Fruit fly (Drosophila melanogaster) whole organism, embryonic: ENCODE data around the gene Ythdc1.

Experiments
- Abd-B ChIP-seq: fragments of 200-800 bp; sonication (Bioruptor generic); optimal IDR thresholded peaks from 2 replicates; lab custom pipeline; 2018; ENCODE audit warnings: missing biosample characterization, mild to moderate bottlenecking, missing genetic modification characterization, moderate library complexity
- Atf3 ChIP-seq: fragments of 200-800 bp; sonication (Bioruptor generic); optimal IDR thresholded peaks from 3 replicates; lab custom pipeline; 2016; ENCODE audit warnings: missing biosample characterization, missing genetic modification characterization
- Bgb ChIP-seq: fragments of 200-800 bp; sonication (Bioruptor generic); IDR thresholded peaks from 2 replicates; pipeline ENCODE4 v1.3.6; 2022; ENCODE audit warnings: missing biosample characterization, missing genetic modification characterization; ENCODE audit not compliant: partially characterized antibody
- CG10147 ChIP-seq: fragments of 200-800 bp; sonication (Bioruptor generic); optimal IDR thresholded peaks from 2 replicates; lab custom pipeline; 2019; ENCODE audit warnings: missing biosample characterization, mild to moderate bottlenecking, missing genetic modification characterization, moderate library complexity
- CG10321 ChIP-seq: fragments of 200-800 bp; sonication (Bioruptor generic); IDR thresholded peaks from 2 replicates; pipeline ENCODE4 v1.3.6; 2022; ENCODE audit warnings: missing biosample characterization, missing genetic modification characterization
- CG13296 ChIP-seq: fragments of 200-800 bp; sonication (Bioruptor generic); optimal IDR thresholded peaks from 3 replicates; lab custom pipeline; 2018; ENCODE audit warnings: missing biosample characterization, mild to moderate bottlenecking, missing genetic modification characterization
- CG14860 ChIP-seq: fragments of 200-800 bp; sonication (Bioruptor generic); IDR thresholded peaks from 3 replicates; pipeline ENCODE4 v1.3.6; 2022; ENCODE audit warnings: missing biosample characterization, missing genetic modification characterization; ENCODE audit not compliant: partially characterized antibody
- CG1529 ChIP-seq: fragments of 200-800 bp; sonication (Bioruptor generic); optimal IDR thresholded peaks from 3 replicates; lab custom pipeline; 2018; ENCODE audit warnings: missing biosample characterization, missing genetic modification characterization
- CG15696 ChIP-seq: fragments of 200-800 bp; sonication (Bioruptor generic); optimal IDR thresholded peaks from 2 replicates; lab custom pipeline; 2019; ENCODE audit warnings: missing biosample characterization, mild to moderate bottlenecking, missing genetic modification characterization, moderate library complexity
- CG18262 ChIP-seq: fragments of 200-800 bp; optimal IDR thresholded peaks from 3 replicates; lab custom pipeline; 2019; ENCODE audit warnings: missing biosample characterization, mild to moderate bottlenecking, missing genetic modification characterization, moderate library complexity
- CG18764 ChIP-seq: fragments of 200-800 bp; sonication (Bioruptor generic); optimal IDR thresholded peaks from 3 replicates; lab custom pipeline; 2016; ENCODE audit warnings: missing biosample characterization, missing genetic modification characterization
- CG2116 ChIP-seq: fragments of 200-800 bp; sonication (Bioruptor generic); optimal IDR thresholded peaks from 3 replicates; lab custom pipeline; 2018; ENCODE audit warnings: missing biosample characterization, mild to moderate bottlenecking, missing genetic modification characterization
- CG2875 ChIP-seq: fragments of 200-800 bp; sonication (Bioruptor generic); optimal IDR thresholded peaks from 2 replicates; lab custom pipeline; 2017; ENCODE audit warnings: missing biosample characterization, mild to moderate bottlenecking, missing genetic modification characterization, missing genetic modification reagents
- CG31365 ChIP-seq: fragments of 200-800 bp; sonication (Bioruptor generic); optimal IDR thresholded peaks from 2 replicates; lab custom pipeline; 2018; ENCODE audit warnings: missing biosample characterization, mild to moderate bottlenecking, missing genetic modification characterization
- CG31388 ChIP-seq: fragments of 200-800 bp; sonication (Bioruptor generic); optimal IDR thresholded peaks from 2 replicates; lab custom pipeline; 2016; ENCODE audit warnings: missing biosample characterization, missing genetic modification characterization
- CG4707 ChIP-seq: fragments of 200-800 bp; sonication (Bioruptor generic); optimal IDR thresholded peaks from 2 replicates; lab custom pipeline; 2018; ENCODE audit warnings: missing biosample characterization, mild to moderate bottlenecking, missing genetic modification characterization, moderate library complexity
- CG4730 ChIP-seq: fragments of 200-800 bp; sonication (Bioruptor generic); IDR thresholded peaks from 2 replicates; pipeline ENCODE4 v1.3.6; 2022; ENCODE audit warnings: missing biosample characterization, missing genetic modification characterization
- CG7271 ChIP-seq: fragments of 200-800 bp; sonication (Bioruptor generic); optimal IDR thresholded peaks from 2 replicates; lab custom pipeline; 2018; ENCODE audit warnings: missing biosample characterization, mild to moderate bottlenecking, missing genetic modification characterization, moderate library complexity
- CG8478 ChIP-seq: fragments of >200 bp; optimal IDR thresholded peaks from 2 replicates; lab custom pipeline; 2018
- CG8765 ChIP-seq: fragments of 200-800 bp; sonication (Bioruptor generic); IDR thresholded peaks from 2 replicates; pipeline ENCODE4 v1.3.6; 2022; ENCODE audit warnings: missing biosample characterization, missing genetic modification characterization
- CG8924 ChIP-seq: fragments of 200-800 bp; optimal IDR thresholded peaks from 3 replicates; lab custom pipeline; 2019; ENCODE audit warnings: missing biosample characterization, mild to moderate bottlenecking, missing genetic modification characterization, moderate library complexity
- Elba2 ChIP-seq: fragments of 200-800 bp; sonication (Bioruptor generic); optimal IDR thresholded peaks from 3 replicates; lab custom pipeline; 2016; ENCODE audit warnings: missing biosample characterization, missing genetic modification characterization
- Ets97D ChIP-seq: fragments of 200-800 bp; sonication (Bioruptor generic); optimal IDR thresholded peaks from 3 replicates; lab custom pipeline; 2016; ENCODE audit warnings: missing biosample characterization, missing genetic modification characterization
- Hand ChIP-seq: fragments of 200-800 bp; sonication (Bioruptor generic); optimal IDR thresholded peaks from 2 replicates; lab custom pipeline; 2017; ENCODE audit warnings: mild to moderate bottlenecking, missing biosample characterization, missing genetic modification reagents, missing genetic modification characterization
- Hr39 ChIP-seq: fragments of >200 bp; optimal IDR thresholded peaks from 2 replicates; lab custom pipeline; 2017
- Lim3 ChIP-seq: fragments of 200-800 bp; sonication (Bioruptor generic); IDR thresholded peaks from 2 replicates; pipeline ENCODE4 v1.3.6; 2022; ENCODE audit warnings: missing biosample characterization, missing genetic modification characterization
- Meics ChIP-seq: fragments of 200-800 bp; sonication (Bioruptor generic); optimal IDR thresholded peaks from 2 replicates; lab custom pipeline; 2017; ENCODE audit warnings: missing biosample characterization, mild to moderate bottlenecking, missing genetic modification characterization
- PHDP ChIP-seq: fragments of 200-800 bp; sonication (Bioruptor generic); optimal IDR thresholded peaks from 3 replicates; lab custom pipeline; 2018; ENCODE audit warnings: missing biosample characterization, mild to moderate bottlenecking, missing genetic modification characterization, moderate library complexity
- Pdp1 ChIP-seq, 2 experiments: fragments of 200-800 bp; sonication (Bioruptor generic); optimal IDR thresholded peaks; 3 replicates each; lab custom pipeline; 2016; ENCODE audit warnings: missing biosample characterization in 2 of 2, missing genetic modification characterization in 2 of 2, mild to moderate bottlenecking in 1 of 2, moderate library complexity in 1 of 2
- Rfx ChIP-seq: fragments of 200-800 bp; sonication (Bioruptor generic); IDR thresholded peaks from 2 replicates; pipeline ENCODE4 v1.3.6; 2022; ENCODE audit warnings: missing biosample characterization, missing genetic modification characterization
- Sox100B ChIP-seq: fragments of 200-800 bp; sonication (Bioruptor generic); optimal IDR thresholded peaks from 3 replicates; lab custom pipeline; 2018; ENCODE audit warnings: missing biosample characterization, mild to moderate bottlenecking, missing genetic modification characterization
- Stat92E ChIP-seq, 3 experiments: fragments of >200 bp in 2 of 3; fragments of 200-800 bp in 1 of 3; sonication (Bioruptor generic) in 1 of 3; optimal IDR thresholded peaks; 2 replicates each; lab custom pipeline; 2017 to 2019; ENCODE audit warnings: missing biosample characterization in 3 of 3, missing genetic modification characterization in 3 of 3, mild to moderate bottlenecking in 1 of 3, moderate library complexity in 1 of 3
- Usf ChIP-seq: fragments of 200-800 bp; sonication (Bioruptor generic); optimal IDR thresholded peaks from 2 replicates; lab custom pipeline; 2017; ENCODE audit warnings: missing genotype, missing biosample characterization, missing genetic modification characterization
- YL-1 ChIP-seq: fragments of 200-800 bp; sonication (Bioruptor generic); optimal IDR thresholded peaks from 3 replicates; lab custom pipeline; 2017; ENCODE audit warnings: missing biosample characterization, mild to moderate bottlenecking, missing genetic modification characterization
- bbx ChIP-seq: fragments of 200-800 bp; sonication (Bioruptor generic); IDR thresholded peaks from 2 replicates; pipeline ENCODE4 v1.3.6; 2022; ENCODE audit warnings: missing biosample characterization, missing genetic modification characterization; ENCODE audit not compliant: partially characterized antibody
- br ChIP-seq: fragments of >200 bp; optimal IDR thresholded peaks from 2 replicates; lab custom pipeline; 2017
- cad ChIP-seq: fragments of >200 bp; optimal IDR thresholded peaks from 2 replicates; lab custom pipeline; 2017; ENCODE audit warnings: missing biosample characterization, missing genetic modification characterization
- cg ChIP-seq: fragments of 200-800 bp; sonication (Bioruptor generic); optimal IDR thresholded peaks from 3 replicates; lab custom pipeline; 2019; ENCODE audit warnings: missing biosample characterization, mild to moderate bottlenecking, missing genetic modification characterization, moderate library complexity
- crp ChIP-seq, 2 experiments: fragments of 200-800 bp; sonication (Bioruptor generic); optimal IDR thresholded peaks; 2 replicates in 1 of 2; 3 replicates in 1 of 2; lab custom pipeline; 2017; ENCODE audit warnings: missing biosample characterization in 2 of 2, missing genetic modification characterization in 2 of 2, mild to moderate bottlenecking in 1 of 2, moderate library complexity in 1 of 2
- dm ChIP-seq: fragments of 200-800 bp; sonication (Bioruptor generic); optimal IDR thresholded peaks from 3 replicates; lab custom pipeline; 2016; ENCODE audit warnings: missing biosample characterization, missing genetic modification characterization
- ems ChIP-seq: fragments of 200-800 bp; sonication (Bioruptor generic); optimal IDR thresholded peaks from 3 replicates; lab custom pipeline; 2016; ENCODE audit warnings: missing biosample characterization, missing genetic modification characterization
- fd96Cb ChIP-seq: fragments of 200-800 bp; sonication (Bioruptor generic); optimal IDR thresholded peaks from 2 replicates; lab custom pipeline; 2018; ENCODE audit warnings: missing biosample characterization, mild to moderate bottlenecking, missing genetic modification characterization, moderate library complexity
- gem ChIP-seq: fragments of 200-800 bp; sonication (Bioruptor generic); optimal IDR thresholded peaks from 2 replicates; lab custom pipeline; 2019; ENCODE audit warnings: missing biosample characterization, mild to moderate bottlenecking, missing genetic modification characterization, moderate library complexity
- gfzf ChIP-seq: fragments of 200-800 bp; sonication (Bioruptor generic); optimal IDR thresholded peaks from 2 replicates; lab custom pipeline; 2016; ENCODE audit warnings: missing biosample characterization, mild to moderate bottlenecking, missing genetic modification characterization, moderate library complexity
- grau ChIP-seq: fragments of 200-800 bp; optimal IDR thresholded peaks from 3 replicates; lab custom pipeline; 2019; ENCODE audit warnings: missing biosample characterization, mild to moderate bottlenecking, missing genetic modification characterization, moderate library complexity
- lola ChIP-seq, 3 experiments: fragments of >200 bp in 2 of 3; fragments of 200-800 bp in 1 of 3; sonication (Bioruptor generic) in 1 of 3; optimal IDR thresholded peaks; 2 replicates each; lab custom pipeline; 2017 to 2019; ENCODE audit warnings: missing biosample characterization in 3 of 3, missing genetic modification characterization in 3 of 3, mild to moderate bottlenecking in 1 of 3, moderate library complexity in 1 of 3
- onecut ChIP-seq: fragments of 200-800 bp; sonication (Bioruptor generic); IDR thresholded peaks from 2 replicates; pipeline ENCODE4 v1.3.6; 2022; ENCODE audit warnings: missing biosample characterization, missing genetic modification characterization
- otp ChIP-seq: fragments of 200-800 bp; sonication (Bioruptor generic); IDR thresholded peaks from 3 replicates; pipeline ENCODE4, ENCODE4 v1.3.6; 2022; ENCODE audit warnings: missing biosample characterization, missing genetic modification characterization

Gene Ythdc1

DNA sequence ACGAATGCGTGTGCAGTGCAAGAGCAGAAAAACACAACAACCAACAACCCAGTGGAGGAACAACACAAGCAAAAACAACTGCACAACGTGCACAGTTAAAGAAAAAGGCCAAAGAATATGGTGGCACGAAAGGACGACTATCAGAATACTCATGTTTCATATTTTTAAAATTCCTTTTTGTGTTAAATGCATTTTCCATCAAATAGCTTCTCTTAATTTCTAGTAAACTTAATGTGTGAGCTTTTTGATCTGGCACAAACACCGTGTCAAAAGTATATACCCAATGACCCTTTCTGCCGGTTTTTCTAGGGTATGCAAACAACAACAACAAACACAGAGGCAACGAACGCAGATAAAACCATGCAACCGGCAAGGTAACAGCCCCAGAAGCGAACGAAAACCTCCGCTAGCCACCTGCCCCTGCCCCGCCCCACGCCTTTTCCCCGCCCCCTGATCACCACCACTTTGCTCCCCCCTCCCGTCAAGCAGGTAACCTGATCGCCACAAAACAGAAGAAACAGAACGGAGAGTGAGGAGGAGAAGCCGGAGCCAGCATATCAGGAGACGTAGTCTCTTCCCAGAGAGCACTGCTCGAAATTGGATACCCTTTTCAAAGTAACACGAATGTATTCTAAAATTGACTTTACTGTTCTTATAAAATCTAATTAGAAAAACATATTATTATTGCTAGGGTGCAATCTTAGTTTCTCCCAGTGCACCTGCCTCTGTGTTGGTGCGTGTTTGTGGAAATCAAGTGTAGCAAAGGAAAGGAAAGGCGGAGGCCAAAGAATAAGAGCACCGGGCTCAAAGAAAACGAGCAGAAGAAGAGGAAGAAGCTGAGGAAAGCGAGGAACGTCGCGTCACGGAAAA, 21.1 kb upstream of the Ythdc1 start (continued):
- TF ChIP-seq CG2875 (peak; percentile 94), Bgb (GFP tag; lab: Robert Waterston, UW) (no peak), ems (GFP tag; lab: Kevin White, UChicago) (peak; percentile 81), CG18262 (peak; percentile 95), dm (GFP tag; lab: Kevin White, UChicago) (peak; percentile 85), cad (no peak), cg (GFP tag; lab: Kevin White, UChicago) (peak; percentile 85), CG18764 (GFP tag; lab: Kevin White, UChicago) (peak; percentile 74), Lim3 (GFP tag; lab: Robert Waterston, UW) (0 out of 2 replicates have a peak, but pooled peaks have one; percentile 40), CG14860 (GFP tag; lab: Robert Waterston, UW) (no peak), Stat92E (GFP tag; optimal IDR thresholded peaks at IDR 0.05; lab: Kevin White, UChicago) (peak in 1 of 3 experiments; percentile 90), Hand (GFP tag; lab: Kevin White, UChicago) (peak; percentile 12), CG15696 (tag; lab: Kevin White, UChicago) (peak; percentile 89), Rfx (GFP tag; lab: Robert Waterston, UW) (no peak), CG2116 (GFP tag; lab: Kevin White, UChicago) (peak; percentile 71), Usf (GFP tag; lab: Kevin White, UChicago) (peak; percentile 88), CG8478 (lab: Kevin White, UChicago) (no peak), CG4730 (GFP tag; lab: Robert Waterston, UW) (peak; percentile 81), otp (GFP tag; lab: Robert Waterston, UW) (peak; percentile 98), PHDP (peak; percentile 86), Pdp1 (GFP tag; optimal IDR thresholded peaks at IDR 0.05; lab: Kevin White, UChicago) (peak; percentile 82 to 90), fd96Cb (peak; percentile 93), YL-1 (GFP tag; lab: Kevin White, UChicago) (peak; percentile 68), Atf3 (peak; percentile 94), Sox100B (GFP tag; lab: Kevin White, UChicago) (peak; percentile 77), CG10321 (GFP tag; lab: Robert Waterston, UW) (peak; percentile 23; the same call in 1 of the 2 replicates), CG8924 (tag; lab: Kevin White, UChicago) (peak; percentile 94), Hr39 (no peak), br (lab: Kevin White, UChicago) (no peak), lola (GFP tag; optimal IDR thresholded peaks at IDR 0.05; lab: Kevin White, UChicago) (peak in 1 of 3 experiments; percentile 98), gfzf (GFP tag; lab: Kevin White, UChicago) (peak; percentile 7), CG4707 (GFP tag; lab: Kevin White, UChicago) (peak; percentile 86), Meics (GFP tag; lab: Kevin White, UChicago) (peak; percentile 56), CG31388 (peak; percentile 80), Abd-B (GFP tag; lab: Kevin White, UChicago) (peak; percentile 92), grau (peak; percentile 87), CG10147 (peak; percentile 53), crp (GFP tag; optimal IDR thresholded peaks at IDR 0.05; lab: Kevin White, UChicago) (peak; percentile 37 to 60), Elba2 (GFP tag; lab: Kevin White, UChicago) (peak; percentile 86), CG7271 (tag; lab: Kevin White, UChicago) (peak; percentile 69), gem (tag; lab: Kevin White, UChicago) (peak; percentile 93), CG13296 (GFP tag; lab: Kevin White, UChicago) (no peak), onecut (GFP tag; lab: Robert Waterston, UW) (peak; percentile 74), CG31365 (tag; lab: Kevin White, UChicago) (peak; percentile 48), CG1529 (peak; percentile 95), bbx (GFP tag; lab: Robert Waterston, UW) (no peak; the same call in 1 of the 2 replicates), Ets97D (GFP tag; lab: Kevin White, UChicago) (peak; percentile 58), CG8765 (GFP tag; lab: Robert Waterston, UW) (peak; percentile 97)
